Fruit fly (Drosophila melanogaster): ENCODE results near the gene CG1789.

CG1789 gene

DNA sequence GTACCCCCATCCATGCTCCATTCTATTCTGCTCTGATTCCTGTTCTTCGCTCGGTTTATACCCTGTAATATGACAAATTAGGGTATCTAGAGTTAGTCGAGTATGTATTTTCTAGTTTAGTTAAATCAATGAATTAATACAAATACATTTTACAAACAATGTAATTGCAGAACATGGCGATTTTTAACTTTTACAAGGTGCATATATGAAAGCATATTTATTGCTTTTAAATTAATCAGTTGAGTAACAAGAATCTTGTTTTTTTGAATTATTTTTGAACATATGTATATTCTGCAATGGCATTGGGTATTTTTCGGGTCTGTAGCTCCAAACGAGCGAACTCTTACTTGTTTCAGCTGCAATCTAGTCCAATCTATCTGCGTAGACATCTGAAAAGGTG lies 27.3 kb downstream of the CG1789 start (continued):
- no peak for TF ChIP-seq CG14667 (GFP tag; IDR thresholded peaks at IDR 0.05)
- no peak for TF ChIP-seq CG2889 (GFP tag; IDR thresholded peaks at IDR 0.05)
- TF ChIP-seq chn (GFP tag; optimal IDR thresholded peaks at IDR 0.05): no peak
- TF ChIP-seq nmo (GFP tag; optimal IDR thresholded peaks at IDR 0.05): peak; percentile 42
- no peak for TF ChIP-seq CG33213 (GFP tag; optimal IDR thresholded peaks at IDR 0.05)
- no peak for TF ChIP-seq Bgb (GFP tag; IDR thresholded peaks at IDR 0.05; ENCODE audit: partially characterized antibody)
- 0 out of 2 replicates have a peak, but pooled peaks have one; percentile 20 for TF ChIP-seq CG31441 (GFP tag; IDR thresholded peaks at IDR 0.05)
- no peak for TF ChIP-seq CG30431 (GFP tag; optimal IDR thresholded peaks at IDR 0.05)
- TF ChIP-seq C15 (GFP tag; IDR thresholded peaks at IDR 0.05): no peak
- peak; percentile 20 for TF ChIP-seq CG2678 (tag; optimal IDR thresholded peaks at IDR 0.05)
- no peak for TF ChIP-seq nerfin-1 (tag; optimal IDR thresholded peaks at IDR 0.05)
- no peak for TF ChIP-seq Atf-2 (GFP tag; optimal IDR thresholded peaks at IDR 0.05)
- no peak for TF ChIP-seq tll (GFP tag; optimal IDR thresholded peaks at IDR 0.05)
- no peak for TF ChIP-seq Doc3 (GFP tag; IDR thresholded peaks at IDR 0.05; ENCODE audit: partially characterized antibody)
- TF ChIP-seq odd (GFP tag; optimal IDR thresholded peaks at IDR 0.05): no peak
- no peak for TF ChIP-seq Tbp (GFP tag; optimal IDR thresholded peaks at IDR 0.05)
- no peak for TF ChIP-seq CG18619 (GFP tag; optimal IDR thresholded peaks at IDR 0.05)
- TF ChIP-seq croc (GFP tag; conservative IDR thresholded peaks at IDR 0.05): 0 out of 3 replicates have a peak, but pooled peaks have one; percentile 14
- peak; percentile 14 for TF ChIP-seq Ssrp (tag; optimal IDR thresholded peaks at IDR 0.05)
- no peak for TF ChIP-seq Nf-YC (tag; optimal IDR thresholded peaks at IDR 0.05)
- TF ChIP-seq ken (GFP tag; IDR thresholded peaks at IDR 0.05): no peak
- TF ChIP-seq CG18262 (tag; optimal IDR thresholded peaks at IDR 0.05): peak; percentile 45
- no peak for TF ChIP-seq seq (GFP tag; IDR thresholded peaks at IDR 0.05)
- no peak for TF ChIP-seq Six4 (GFP tag; optimal IDR thresholded peaks at IDR 0.05)
- no peak for TF ChIP-seq maf-S (GFP tag; optimal IDR thresholded peaks at IDR 0.05)
- TF ChIP-seq dmrt11E (tag; optimal IDR thresholded peaks at IDR 0.05): no peak
- no peak for TF ChIP-seq CG6813 (GFP tag; optimal IDR thresholded peaks at IDR 0.05)
- no peak for TF ChIP-seq CTCF (GFP tag; optimal IDR thresholded peaks at IDR 0.05)
- TF ChIP-seq Max (GFP tag; optimal IDR thresholded peaks at IDR 0.05): no peak
- no peak for TF ChIP-seq ftz-f1 (GFP tag; optimal IDR thresholded peaks at IDR 0.05)
- no peak for TF ChIP-seq bab2 (GFP tag; optimal IDR thresholded peaks at IDR 0.05)
- no peak for TF ChIP-seq CG32767 (GFP tag; IDR thresholded peaks at IDR 0.05)
- no peak for TF ChIP-seq CG9215 (GFP tag; IDR thresholded peaks at IDR 0.05)
- no peak for TF ChIP-seq CG2116 (GFP tag; optimal IDR thresholded peaks at IDR 0.05)
- no peak for TF ChIP-seq CG42726 (GFP tag; IDR thresholded peaks at IDR 0.05; ENCODE audit: partially characterized antibody)
- no peak for TF ChIP-seq pzg (GFP tag; optimal IDR thresholded peaks at IDR 0.05)
- no peak for TF ChIP-seq eyg (GFP tag; optimal IDR thresholded peaks at IDR 0.05)
- TF ChIP-seq CG1603 (tag; optimal IDR thresholded peaks at IDR 0.05): no peak
- no peak for TF ChIP-seq BEAF-32 (GFP tag; optimal IDR thresholded peaks at IDR 0.05)
- no peak for TF ChIP-seq lmd (GFP tag; IDR thresholded peaks at IDR 0.05)
- no peak for TF ChIP-seq CG1024 (GFP tag; IDR thresholded peaks at IDR 0.05)
- TF ChIP-seq Gug (GFP tag; IDR thresholded peaks at IDR 0.05): no peak
- TF ChIP-seq fd3F (GFP tag; optimal IDR thresholded peaks at IDR 0.05): no peak
- TF ChIP-seq chinmo (GFP tag; IDR thresholded peaks at IDR 0.05; ENCODE audit: partially characterized antibody): no peak
- no peak for TF ChIP-seq peb (GFP tag; IDR thresholded peaks at IDR 0.05)
- peak; percentile 32 for TF ChIP-seq CG10979 (tag; optimal IDR thresholded peaks at IDR 0.05)
- no peak for TF ChIP-seq cas (GFP tag; IDR thresholded peaks at IDR 0.05)
- TF ChIP-seq B-H2 (GFP tag; optimal IDR thresholded peaks at IDR 0.05): no peak
- no peak for TF ChIP-seq Nf-YB (GFP tag; optimal IDR thresholded peaks at IDR 0.05)
- no peak for TF ChIP-seq Asciz (GFP tag; optimal IDR thresholded peaks at IDR 0.05)
- no peak for TF ChIP-seq Hmx (GFP tag; optimal IDR thresholded peaks at IDR 0.05)
- no peak for TF ChIP-seq CG13287 (GFP tag; IDR thresholded peaks at IDR 0.05; ENCODE audit: partially characterized antibody)

Measured in whole organism, embryonic.